Fruit fly (Drosophila melanogaster): ENCODE data around the gene kar.

Gene kar

DNA sequence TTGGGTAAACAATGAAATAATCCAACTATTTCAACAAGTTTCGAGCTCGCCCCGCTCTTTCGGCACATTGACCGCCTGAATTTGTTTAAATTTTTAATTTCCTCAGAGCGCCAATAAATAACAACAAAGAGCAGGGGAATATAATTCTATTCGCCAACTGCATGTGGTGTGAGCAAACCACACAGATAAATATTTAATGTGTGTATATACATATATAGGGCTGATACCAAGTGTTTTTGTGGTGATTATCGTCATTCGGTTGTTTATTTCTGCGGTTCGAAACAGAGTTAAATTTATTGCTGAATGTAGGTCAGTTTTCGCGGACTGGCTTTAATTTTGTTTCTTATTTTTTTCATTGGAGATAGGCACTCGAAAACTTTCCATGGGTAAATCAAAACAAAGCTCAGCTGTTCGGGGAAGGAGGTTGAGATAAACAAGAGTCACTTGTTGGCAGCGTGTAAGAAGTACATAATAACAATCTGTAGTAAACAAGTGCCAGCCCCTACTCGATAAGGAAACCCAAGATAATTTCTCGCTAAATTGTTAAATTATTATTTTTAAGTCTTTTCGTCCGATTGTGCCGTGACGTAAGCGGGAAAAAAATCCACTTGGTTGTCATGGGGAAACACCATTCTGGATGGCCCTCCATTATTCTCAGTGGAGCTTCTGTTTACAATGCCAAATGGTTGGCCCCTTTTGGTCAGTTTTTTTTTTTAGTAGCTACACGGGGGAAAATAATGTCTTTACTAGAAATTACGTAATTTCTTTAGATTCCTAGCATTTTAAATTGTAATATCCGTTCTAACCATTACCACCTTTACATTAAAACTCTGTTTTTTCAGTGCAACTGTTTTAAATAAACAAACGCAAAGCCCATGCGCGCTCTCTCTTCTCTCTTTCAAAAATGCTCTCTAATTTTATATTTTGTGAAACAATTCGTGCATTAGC lies 28.7 kb upstream of the kar start (continued):
- TF ChIP-seq otp (GFP tag; IDR thresholded peaks at IDR 0.05) (0 out of 3 replicates have a peak, but pooled peaks have one; percentile 18), Tbp (GFP tag; optimal IDR thresholded peaks at IDR 0.05) (no peak), kay (GFP tag; optimal IDR thresholded peaks at IDR 0.05) (peak; percentile 42), ken (GFP tag; IDR thresholded peaks at IDR 0.05) (0 out of 3 replicates have a peak, but pooled peaks have one; percentile 39), Ptx1 (GFP tag; IDR thresholded peaks at IDR 0.05) (peak; percentile 72; the same call in 1 of the 2 replicates), crol (GFP tag; IDR thresholded peaks at IDR 0.05) (no peak), C15 (GFP tag; IDR thresholded peaks at IDR 0.05) (no peak), Six4 (GFP tag; optimal IDR thresholded peaks at IDR 0.05) (peak; percentile 25), CG13296 (GFP tag; optimal IDR thresholded peaks at IDR 0.05) (no peak), bsh (GFP tag; optimal IDR thresholded peaks at IDR 0.05) (peak in 1 of 2 experiments; percentile 45), H15 (GFP tag; IDR thresholded peaks at IDR 0.05) (peak; percentile 60; the same call in 1 of the 3 replicates), slp2 (GFP tag; optimal IDR thresholded peaks at IDR 0.05) (no peak), CG7556 (GFP tag; optimal IDR thresholded peaks at IDR 0.05) (peak; percentile 47), row (GFP tag; IDR thresholded peaks at IDR 0.05) (peak; percentile 82), psq (GFP tag; optimal IDR thresholded peaks at IDR 0.05) (no peak), BEAF-32 (GFP tag; optimal IDR thresholded peaks at IDR 0.05) (no peak), CG13624 (GFP tag; optimal IDR thresholded peaks at IDR 0.05) (peak; percentile 49), cwo (GFP tag; optimal IDR thresholded peaks at IDR 0.05) (peak; percentile 51), ara (GFP tag; IDR thresholded peaks at IDR 0.05) (0 out of 2 replicates have a peak, but pooled peaks have one; percentile 19), CG8388 (GFP tag; optimal IDR thresholded peaks at IDR 0.05) (peak; percentile 33), CG15696 (tag; optimal IDR thresholded peaks at IDR 0.05) (peak; percentile 1), CG34422 (GFP tag; IDR thresholded peaks at IDR 0.05) (peak; percentile 37; the same call in 1 of the 3 replicates), chinmo (GFP tag; IDR thresholded peaks at IDR 0.05; ENCODE audit: partially characterized antibody) (0 out of 4 replicates have a peak, but pooled peaks have one; percentile 56), CG12236 (GFP tag; optimal IDR thresholded peaks at IDR 0.05) (peak; percentile 29), CG31224 (GFP tag; IDR thresholded peaks at IDR 0.05) (0 out of 2 replicates have a peak, but pooled peaks have one; percentile 17), CG3281 (GFP tag; optimal IDR thresholded peaks at IDR 0.05) (peak; percentile 42), nerfin-1 (tag; optimal IDR thresholded peaks at IDR 0.05) (no peak), Doc2 (GFP tag; IDR thresholded peaks at IDR 0.05) (no peak), Atf3 (GFP tag; optimal IDR thresholded peaks at IDR 0.05) (peak; percentile 11), Ada2b (GFP tag; IDR thresholded peaks at IDR 0.05) (peak; percentile 70), dm (GFP tag; optimal IDR thresholded peaks at IDR 0.05) (no peak), inv (GFP tag; IDR thresholded peaks at IDR 0.05; ENCODE audit: partially characterized antibody) (no peak), CG2712 (tag; optimal IDR thresholded peaks at IDR 0.05) (peak; percentile 22), CG1647 (GFP tag; optimal IDR thresholded peaks at IDR 0.05) (peak; percentile 20), CG6689 (GFP tag; IDR thresholded peaks at IDR 0.05) (peak; percentile 42; the same call in 1 of the 2 replicates), CG12219 (GFP tag; optimal IDR thresholded peaks at IDR 0.05) (no peak), CG17328 (GFP tag; IDR thresholded peaks at IDR 0.05) (peak; percentile 67), ac (GFP tag; optimal IDR thresholded peaks at IDR 0.05) (no peak), CG12769 (tag; optimal IDR thresholded peaks at IDR 0.05) (no peak), CG17568 (GFP tag; optimal IDR thresholded peaks at IDR 0.05) (peak; percentile 32), zen (tag; optimal IDR thresholded peaks at IDR 0.05) (no peak), CG3407 (GFP tag; optimal IDR thresholded peaks at IDR 0.05) (peak; percentile 12), CG32772 (GFP tag; IDR thresholded peaks at IDR 0.05) (peak; percentile 45; the same call in 1 of the 2 replicates), CG18476 (GFP tag; optimal IDR thresholded peaks at IDR 0.05) (peak; percentile 35), Xbp1 (GFP tag; optimal IDR thresholded peaks at IDR 0.05) (peak; percentile 49), gsb (GFP tag; IDR thresholded peaks at IDR 0.05) (no peak), CG12155 (GFP tag; optimal IDR thresholded peaks at IDR 0.05) (peak; percentile 41), Sry-δ (GFP tag; optimal IDR thresholded peaks at IDR 0.05) (peak; percentile 3)
